Worm (Caenorhabditis elegans): Measurements from ENCODE around the gene EEED8.2.

Gene EEED8.2

DNA sequence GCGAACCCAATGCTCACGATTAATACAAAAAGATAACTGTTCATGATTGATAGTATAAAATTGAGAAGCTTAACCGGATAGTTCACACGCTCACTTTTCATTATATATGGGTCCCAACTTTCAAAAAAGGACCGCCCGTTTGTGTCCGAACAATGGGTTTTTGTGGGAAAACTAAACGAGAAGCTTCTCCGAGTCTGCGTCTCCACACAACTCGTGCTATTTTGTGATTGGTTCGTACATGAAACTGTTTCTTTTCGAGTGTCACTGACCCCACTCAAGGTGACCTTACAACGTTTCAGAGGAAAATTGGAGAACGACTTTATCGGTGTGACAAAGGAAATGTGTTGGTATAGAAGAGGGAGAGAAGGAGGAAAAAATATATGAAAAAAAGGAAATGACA lies 20.3 kb downstream of the EEED8.2 start, which contains the start of gene dct-5:
TSS of gene dct-5 (minus strand) at position 101 of the 400 bp plus-strand sequence.
- TF ChIP-seq Y48G9A.11 (GFP tag; IDR thresholded peaks at IDR 0.05) (no peak), daf-16 (GFP tag; optimal IDR thresholded peaks at IDR 0.05) (no peak), daf-16 (tag; optimal IDR thresholded peaks at IDR 0.05) (no peak), lin-39 (tag; optimal IDR thresholded peaks at IDR 0.05) (no peak), T26A8.4 (GFP tag; IDR thresholded peaks at IDR 0.05) (no peak), lim-7 (GFP tag; IDR thresholded peaks at IDR 0.05) (no peak)

DNA sequence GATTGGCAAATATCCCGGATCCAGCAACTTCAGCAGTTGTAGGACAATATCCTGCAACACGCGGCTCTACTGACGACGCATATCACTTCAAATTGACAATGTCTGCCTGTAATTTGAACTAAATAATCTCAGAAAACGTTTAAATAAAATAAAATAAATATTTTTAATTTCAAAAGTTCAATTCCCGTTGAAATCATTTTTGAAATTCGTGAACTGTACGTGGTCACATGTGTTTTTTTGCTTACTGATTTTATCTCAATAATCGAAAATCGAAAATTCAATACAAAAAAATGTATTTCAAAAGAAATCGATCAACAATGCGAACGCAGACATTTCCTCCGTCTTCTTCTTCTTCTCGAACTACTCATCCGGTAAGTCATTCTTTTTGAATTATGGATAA lies 21.1 kb downstream of the EEED8.2 start, which contains the start of gene F07F6.1:
TSS of gene F07F6.1 (plus strand) at position 301 of the 400 bp plus-strand sequence.
- no peak for TF ChIP-seq nhr-10 (tag; optimal IDR thresholded peaks at IDR 0.05)
- no peak for TF ChIP-seq lin-29 (GFP tag; IDR thresholded peaks at IDR 0.05)
- TF ChIP-seq zip-11 (GFP tag; IDR thresholded peaks at IDR 0.05), result no peak
- no peak for TF ChIP-seq hlh-30 (tag; optimal IDR thresholded peaks at IDR 0.05; ENCODE audit: insufficient read depth)
- no peak for TF ChIP-seq hif-1 (tag; optimal IDR thresholded peaks at IDR 0.05)
- TF ChIP-seq ztf-11 (tag; optimal IDR thresholded peaks at IDR 0.05), result no peak
- no peak for TF ChIP-seq Y5F2A.4 (GFP tag; optimal IDR thresholded peaks at IDR 0.05)
- no peak for TF ChIP-seq ceh-62 (tag; optimal IDR thresholded peaks at IDR 0.05)
- no peak for TF ChIP-seq set-16 (GFP tag; IDR thresholded peaks at IDR 0.05)
- no peak for TF ChIP-seq T20F7.1 (GFP tag; optimal IDR thresholded peaks at IDR 0.05)
- no peak for TF ChIP-seq ztf-7 (tag; optimal IDR thresholded peaks at IDR 0.05)
- TF ChIP-seq attf-4 (tag; optimal IDR thresholded peaks at IDR 0.05), result no peak
- TF ChIP-seq hlh-11 (tag; optimal IDR thresholded peaks at IDR 0.05), result no peak
- TF ChIP-seq Y75B8A.6 (GFP tag; IDR thresholded peaks at IDR 0.05), result no peak
- no peak for TF ChIP-seq duxl-1 (tag; optimal IDR thresholded peaks at IDR 0.05; ENCODE audit: poor library complexity)
- no peak for TF ChIP-seq F10B5.3 (tag; optimal IDR thresholded peaks at IDR 0.05)
- no peak for TF ChIP-seq skn-1 (tag; optimal IDR thresholded peaks at IDR 0.05)
- TF ChIP-seq unc-62 (GFP tag; optimal IDR thresholded peaks at IDR 0.05 in 1 of 2), result no peak
- no peak for TF ChIP-seq unc-62 (tag; optimal IDR thresholded peaks at IDR 0.05)
- no peak for TF ChIP-seq lin-13 (GFP tag; optimal IDR thresholded peaks at IDR 0.05)

DNA sequence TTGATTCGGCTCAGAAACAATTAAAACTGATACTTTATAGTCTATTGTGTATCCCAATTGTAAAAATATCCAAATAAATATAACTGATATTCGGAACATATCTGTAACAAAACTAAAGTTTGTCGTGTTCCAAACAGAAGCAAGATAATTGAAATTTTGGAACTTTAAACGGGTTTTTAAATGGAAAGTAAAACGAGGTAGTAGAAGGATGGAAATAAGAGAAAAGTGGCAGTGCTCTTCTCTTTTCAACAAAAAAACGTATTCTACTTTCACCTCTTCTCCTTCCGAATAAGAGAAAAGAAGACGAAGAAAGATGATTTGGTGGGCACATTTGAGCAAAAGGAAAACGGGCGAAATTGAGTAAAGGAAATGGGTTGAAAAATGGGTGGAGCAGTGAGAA lies 30.0 kb downstream of the EEED8.2 start, which contains the start of gene nmr-1:
TSS of gene nmr-1 (minus strand) at position 101 of the 400 bp plus-strand sequence.
- TF ChIP-seq Y75B8A.6 (GFP tag; IDR thresholded peaks at IDR 0.05) (no peak), R02D3.7 (tag; optimal IDR thresholded peaks at IDR 0.05) (no peak), zip-2 (tag; optimal IDR thresholded peaks at IDR 0.05) (no peak)

DNA sequence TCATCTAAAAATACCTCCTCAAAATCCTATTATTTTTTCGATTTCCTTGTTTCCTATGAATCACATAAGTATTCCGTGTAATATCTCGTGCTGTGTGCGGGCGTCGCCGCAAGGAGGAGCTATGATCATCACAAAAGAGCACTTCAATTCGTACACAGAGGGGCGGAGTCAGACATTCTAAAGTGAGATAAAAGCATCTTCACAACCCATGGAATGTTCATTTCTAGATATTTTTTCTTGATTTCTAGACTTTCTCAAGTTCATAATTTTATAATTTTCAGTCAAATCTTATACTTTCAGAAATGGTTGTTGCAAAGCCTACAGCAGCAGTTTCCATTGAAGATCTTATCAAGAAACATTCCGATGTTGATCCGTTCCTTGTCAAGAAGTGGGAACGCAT lies 30.9 kb downstream of the EEED8.2 start, which contains the start of gene cex-1:
TSS of gene cex-1 (plus strand) at position 301 of the 400 bp plus-strand sequence.
- no peak for TF ChIP-seq duxl-1 (tag; optimal IDR thresholded peaks at IDR 0.05; ENCODE audit: poor library complexity)
- no peak for TF ChIP-seq ama-1 (optimal IDR thresholded peaks at IDR 0.05)
- TF ChIP-seq T20F7.1 (GFP tag; optimal IDR thresholded peaks at IDR 0.05), result no peak
- no peak for TF ChIP-seq fos-1 (tag; optimal IDR thresholded peaks at IDR 0.05)
- no peak for TF ChIP-seq madf-9 (GFP tag; conservative IDR thresholded peaks at IDR 0.05)
- no peak for TF ChIP-seq gei-8 (GFP tag; optimal IDR thresholded peaks at IDR 0.05)
- TF ChIP-seq Y105C5A.15 (GFP tag; IDR thresholded peaks at IDR 0.05), result no peak
- no peak for TF ChIP-seq lin-29 (GFP tag; IDR thresholded peaks at IDR 0.05)
- TF ChIP-seq lin-13 (GFP tag; optimal IDR thresholded peaks at IDR 0.05), result no peak
- no peak for TF ChIP-seq ceh-28 (tag; optimal IDR thresholded peaks at IDR 0.05)
- TF ChIP-seq pha-4 (GFP tag; IDR thresholded peaks at IDR 0.05), result no peak
- no peak for TF ChIP-seq pha-4 (tag; optimal IDR thresholded peaks at IDR 0.05)
- no peak for TF ChIP-seq nhr-102 (tag; optimal IDR thresholded peaks at IDR 0.05)
- no peak for TF ChIP-seq ces-1 (GFP tag; optimal IDR thresholded peaks at IDR 0.05)
- no peak for TF ChIP-seq daf-16 (GFP tag; optimal IDR thresholded peaks at IDR 0.05)
- TF ChIP-seq daf-16 (tag; optimal IDR thresholded peaks at IDR 0.05), result no peak
- TF ChIP-seq dve-1 (tag; optimal IDR thresholded peaks at IDR 0.05; ENCODE audit: insufficient read depth), result no peak
- no peak for TF ChIP-seq nhr-76 (tag; optimal IDR thresholded peaks at IDR 0.05)
- no peak for TF ChIP-seq sdz-12 (GFP tag; optimal IDR thresholded peaks at IDR 0.05)
- TF ChIP-seq unc-62 (GFP tag; optimal IDR thresholded peaks at IDR 0.05 in 1 of 2), result no peak
- TF ChIP-seq unc-62 (tag; optimal IDR thresholded peaks at IDR 0.05), result no peak
- no peak for TF ChIP-seq ceh-44 (GFP tag; IDR thresholded peaks at IDR 0.05)

Data from whole organism, L4 larva.